Worm (Caenorhabditis elegans): ENCODE results near the gene Y62F5A.12.

Y62F5A.12 gene

DNA sequence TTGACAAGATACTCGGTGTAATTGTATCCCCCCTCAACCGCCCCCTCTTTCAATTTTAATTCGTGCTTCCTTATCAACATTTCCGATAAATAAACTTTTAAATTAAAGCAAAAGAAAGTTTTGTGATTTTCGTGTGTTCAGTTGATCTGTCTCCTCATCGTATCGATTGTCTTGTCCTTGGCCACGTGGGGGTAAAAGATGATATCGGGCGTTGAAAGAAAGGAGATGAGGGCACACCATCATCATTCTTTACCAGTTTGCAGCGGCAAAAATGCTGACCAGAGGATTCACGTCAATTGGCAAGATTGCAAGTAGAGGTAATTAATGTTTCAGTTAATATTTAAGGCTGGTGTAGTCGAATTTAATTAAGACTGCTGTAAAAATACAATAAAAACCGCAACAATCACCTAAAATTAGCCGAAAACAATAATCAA is 13.0 kb upstream of the Y62F5A.12 start, which contains the start of gene F54D5.7 (continued):
- TF ChIP-seq repo-1 (tag; optimal IDR thresholded peaks at IDR 0.05) = peak; percentile 81
- TF ChIP-seq Y56A3A.18 (GFP tag; IDR thresholded peaks at IDR 0.05) = peak; percentile 77; the same call in 1 of the 2 replicates
- peak; percentile 85 for TF ChIP-seq cebp-2 (GFP tag; IDR thresholded peaks at IDR 0.05)
- TF ChIP-seq F37B4.10 (GFP tag; IDR thresholded peaks at IDR 0.05) = no peak
- peak; percentile 47 for TF ChIP-seq dpff-1 (tag; optimal IDR thresholded peaks at IDR 0.05)
- no peak for TF ChIP-seq ztf-28 (GFP tag; IDR thresholded peaks at IDR 0.05)
- TF ChIP-seq sdz-38 (tag; optimal IDR thresholded peaks at IDR 0.05) = no peak
- TF ChIP-seq unc-62 (GFP tag; optimal IDR thresholded peaks at IDR 0.05) = no peak
- no peak for TF ChIP-seq C17E4.6 (GFP tag; IDR thresholded peaks at IDR 0.05)
- TF ChIP-seq egl-44 (GFP tag; IDR thresholded peaks at IDR 0.05) = no peak
- no peak for TF ChIP-seq pha-4 (tag; optimal IDR thresholded peaks at IDR 0.05)
- peak; percentile 60 for TF ChIP-seq tbp1 (GFP tag; optimal IDR thresholded peaks at IDR 0.05)
- TF ChIP-seq ztf-26 (tag; optimal IDR thresholded peaks at IDR 0.05) = peak; percentile 73
- TF ChIP-seq lin-40 (tag; optimal IDR thresholded peaks at IDR 0.05) = peak; percentile 21
- 0 out of 2 replicates have a peak, but pooled peaks have one; percentile 35 for TF ChIP-seq attf-3 (GFP tag; conservative IDR thresholded peaks at IDR 0.05)
- TF ChIP-seq him-1 (tag; optimal IDR thresholded peaks at IDR 0.05) = no peak
- 0 out of 2 replicates have a peak, but pooled peaks have one; percentile 39 for TF ChIP-seq bed-1 (GFP tag; IDR thresholded peaks at IDR 0.05)
- no peak for TF ChIP-seq nhr-120 (GFP tag; IDR thresholded peaks at IDR 0.05)
- peak; percentile 22 for TF ChIP-seq T07F8.4 (tag; optimal IDR thresholded peaks at IDR 0.05)
- TF ChIP-seq C06A6.2 (GFP tag; conservative IDR thresholded peaks at IDR 0.05) = 0 out of 2 replicates have a peak, but pooled peaks have one; percentile 51
- TF ChIP-seq ceh-91 (GFP tag; IDR thresholded peaks at IDR 0.05) = no peak
- peak; percentile 61; the same call in 1 of the 2 replicates for TF ChIP-seq dox-1 (GFP tag; IDR thresholded peaks at IDR 0.05)
- peak; percentile 20; the same call in 1 of the 2 replicates for TF ChIP-seq ceh-58 (GFP tag; IDR thresholded peaks at IDR 0.05)
- 0 out of 2 replicates have a peak, but pooled peaks have one; percentile 17 for TF ChIP-seq let-526 (GFP tag; IDR thresholded peaks at IDR 0.05)
- TF ChIP-seq unc-130 (GFP tag; optimal IDR thresholded peaks at IDR 0.05) = no peak
- no peak for TF ChIP-seq F55B11.4 (tag; optimal IDR thresholded peaks at IDR 0.05; ENCODE audit: borderline replicate concordance, insufficient read depth)
- peak; percentile 42 for TF ChIP-seq ceh-27 (GFP tag; optimal IDR thresholded peaks at IDR 0.05)
- no peak for TF ChIP-seq tbx-9 (tag; optimal IDR thresholded peaks at IDR 0.05; ENCODE audit: borderline replicate concordance)
- no peak for TF ChIP-seq fkh-3 (tag; optimal IDR thresholded peaks at IDR 0.05)
- peak; percentile 11 for TF ChIP-seq B0261.1 (tag; optimal IDR thresholded peaks at IDR 0.05)
- TF ChIP-seq Y79H2A.3 (GFP tag; conservative IDR thresholded peaks at IDR 0.05) = no peak
- TF ChIP-seq madf-8 (GFP tag; conservative IDR thresholded peaks at IDR 0.05) = no peak
- TF ChIP-seq aptf-2 (GFP tag; conservative IDR thresholded peaks at IDR 0.05) = 0 out of 2 replicates have a peak, but pooled peaks have one; percentile 29
- TF ChIP-seq snpc-1.1 (tag; optimal IDR thresholded peaks at IDR 0.05; ENCODE audit: insufficient read depth) = no peak
- peak; percentile 62 for TF ChIP-seq B0035.1 (tag; optimal IDR thresholded peaks at IDR 0.05)

ce11 chrII:11545952-11546325 is 11.7 kb upstream of the Y62F5A.12 start:
- TF ChIP-seq dpff-1 (tag; optimal IDR thresholded peaks at IDR 0.05) (no peak), efl-1 (GFP tag; optimal IDR thresholded peaks at IDR 0.05) (no peak), nfyb-1 (GFP tag; IDR thresholded peaks at IDR 0.05) (peak; percentile 38; the same call in 1 of the 2 replicates), zfh-2 (GFP tag; conservative IDR thresholded peaks at IDR 0.05) (peak; percentile 64), rcor-1 (GFP tag; IDR thresholded peaks at IDR 0.05) (no peak), lin-26 (GFP tag; IDR thresholded peaks at IDR 0.05) (0 out of 2 replicates have a peak, but pooled peaks have one; percentile 12), F23B12.7 (tag; optimal IDR thresholded peaks at IDR 0.05; ENCODE audit: insufficient read depth) (no peak), lin-54 (GFP tag; optimal IDR thresholded peaks at IDR 0.05) (peak; percentile 1)

All from whole organism, young adult.